Fruit fly (Drosophila melanogaster) whole organism, embryonic: ENCODE data around the gene Irbp18.
A peak's percentile ranks its signal among the peaks of the same experiment; 100 is the strongest.

Experiments
- B-H2 ChIP-seq: fragments of 200-800 bp; sonication (Bioruptor generic); optimal IDR thresholded peaks from 2 replicates; lab custom pipeline; 2018; ENCODE audit warnings: missing biosample characterization, mild to moderate bottlenecking, missing genetic modification characterization
- Bdp1 ChIP-seq: fragments of 200-800 bp; sonication (Bioruptor generic); optimal IDR thresholded peaks from 3 replicates; lab custom pipeline; 2016; ENCODE audit warnings: missing biosample characterization, missing genetic modification characterization
- BtbVII ChIP-seq: fragments of 200-800 bp; sonication (Bioruptor generic); optimal IDR thresholded peaks from 3 replicates; lab custom pipeline; 2017; ENCODE audit warnings: missing biosample characterization, mild to moderate bottlenecking, missing genetic modification characterization
- CG11696 ChIP-seq: fragments of 200-800 bp; sonication (Bioruptor generic); IDR thresholded peaks from 2 replicates; pipeline ENCODE4 v1.3.6; 2022; ENCODE audit warnings: missing biosample characterization, missing genetic modification characterization
- CG12104 ChIP-seq: fragments of 200-800 bp; sonication (Bioruptor generic); optimal IDR thresholded peaks from 3 replicates; lab custom pipeline; 2016; ENCODE audit warnings: missing biosample characterization, missing genetic modification characterization
- CG13287 ChIP-seq: fragments of 200-800 bp; sonication (Bioruptor generic); IDR thresholded peaks from 2 replicates; pipeline ENCODE4 v1.3.6; 2022; ENCODE audit warnings: missing biosample characterization, missing genetic modification characterization; ENCODE audit not compliant: partially characterized antibody
- CG13296 ChIP-seq: fragments of 200-800 bp; sonication (Bioruptor generic); optimal IDR thresholded peaks from 3 replicates; lab custom pipeline; 2018; ENCODE audit warnings: missing biosample characterization, mild to moderate bottlenecking, missing genetic modification characterization
- CG13624 ChIP-seq: fragments of 200-800 bp; sonication (Bioruptor generic); optimal IDR thresholded peaks from 2 replicates; lab custom pipeline; 2016; ENCODE audit warnings: missing biosample characterization, missing genetic modification characterization
- CG14441 ChIP-seq: fragments of 200-800 bp; sonication (Bioruptor generic); IDR thresholded peaks from 2 replicates; pipeline ENCODE4 v1.3.6; 2022; ENCODE audit warnings: missing biosample characterization, missing genetic modification characterization
- CG1792 ChIP-seq: fragments of 200-800 bp; sonication (Bioruptor generic); optimal IDR thresholded peaks from 2 replicates; lab custom pipeline; 2016; ENCODE audit warnings: missing biosample characterization, missing genetic modification characterization
- CG18011 ChIP-seq: fragments of 200-800 bp; sonication (Bioruptor generic); optimal IDR thresholded peaks from 2 replicates; lab custom pipeline; 2017; ENCODE audit warnings: missing biosample characterization, missing genetic modification characterization, mild to moderate bottlenecking, moderate library complexity, missing genotype
- CG18599 ChIP-seq: fragments of 200-800 bp; sonication (Bioruptor generic); optimal IDR thresholded peaks from 3 replicates; lab custom pipeline; 2017; ENCODE audit warnings: missing biosample characterization, missing genetic modification characterization, mild to moderate bottlenecking, moderate library complexity, missing genetic modification reagents
- CG2120 ChIP-seq: fragments of 200-800 bp; sonication (Bioruptor generic); optimal IDR thresholded peaks from 3 replicates; lab custom pipeline; 2016; ENCODE audit warnings: missing biosample characterization, missing genetic modification characterization
- CG2875 ChIP-seq: fragments of 200-800 bp; sonication (Bioruptor generic); optimal IDR thresholded peaks from 2 replicates; lab custom pipeline; 2017; ENCODE audit warnings: missing biosample characterization, mild to moderate bottlenecking, missing genetic modification characterization, missing genetic modification reagents
- CG31224 ChIP-seq: fragments of 200-800 bp; sonication (Bioruptor generic); IDR thresholded peaks from 2 replicates; pipeline ENCODE4 v1.3.6; 2022; ENCODE audit warnings: missing biosample characterization, missing genetic modification characterization
- CG3163 ChIP-seq: fragments of 200-800 bp; sonication (Bioruptor generic); optimal IDR thresholded peaks from 3 replicates; lab custom pipeline; 2016; ENCODE audit warnings: missing biosample characterization, missing genetic modification characterization
- CG6683 ChIP-seq: fragments of 200-800 bp; sonication (Bioruptor generic); optimal IDR thresholded peaks from 2 replicates; lab custom pipeline; 2017; ENCODE audit warnings: missing biosample characterization, mild to moderate bottlenecking, missing genetic modification characterization, missing genetic modification reagents
- CG8089 ChIP-seq: fragments of 200-800 bp; sonication (Bioruptor generic); optimal IDR thresholded peaks from 3 replicates; lab custom pipeline; 2016; ENCODE audit warnings: missing biosample characterization, missing genetic modification characterization
- Drgx ChIP-seq: fragments of 200-800 bp; sonication (Bioruptor generic); IDR thresholded peaks from 2 replicates; pipeline ENCODE4 v1.3.6; 2022; ENCODE audit warnings: missing biosample characterization, missing genetic modification characterization
- ERR ChIP-seq: fragments of 200-800 bp; sonication (Bioruptor generic); optimal IDR thresholded peaks from 2 replicates; lab custom pipeline; 2016; ENCODE audit warnings: missing biosample characterization, missing genetic modification characterization
- HHEX ChIP-seq: fragments of 200-800 bp; sonication (Bioruptor generic); optimal IDR thresholded peaks from 3 replicates; lab custom pipeline; 2017; ENCODE audit warnings: missing biosample characterization, mild to moderate bottlenecking, missing genetic modification characterization, missing genetic modification reagents
- Hand ChIP-seq: fragments of 200-800 bp; sonication (Bioruptor generic); optimal IDR thresholded peaks from 2 replicates; lab custom pipeline; 2017; ENCODE audit warnings: mild to moderate bottlenecking, missing biosample characterization, missing genetic modification reagents, missing genetic modification characterization
- HmgD ChIP-seq: fragments of 200-800 bp; sonication (Bioruptor generic); optimal IDR thresholded peaks from 3 replicates; lab custom pipeline; 2016; ENCODE audit warnings: missing biosample characterization, missing genetic modification characterization
- Hr78 ChIP-seq, 2 experiments: fragments of 200-800 bp in 1 of 2; fragments of >200 bp in 1 of 2; sonication (Bioruptor generic) in 1 of 2; optimal IDR thresholded peaks; 2 replicates each; lab custom pipeline; 2017 to 2019; ENCODE audit warnings: missing biosample characterization in 2 of 2, missing genetic modification characterization in 2 of 2, mild to moderate bottlenecking in 1 of 2, moderate library complexity in 1 of 2
- Lpt ChIP-seq: fragments of >200 bp; optimal IDR thresholded peaks from 2 replicates; lab custom pipeline; 2018; ENCODE audit warnings: missing biosample characterization, missing genetic modification characterization
- Stat92E ChIP-seq, 3 experiments: fragments of >200 bp in 2 of 3; fragments of 200-800 bp in 1 of 3; sonication (Bioruptor generic) in 1 of 3; optimal IDR thresholded peaks; 2 replicates each; lab custom pipeline; 2017 to 2019; ENCODE audit warnings: missing biosample characterization in 3 of 3, missing genetic modification characterization in 3 of 3, mild to moderate bottlenecking in 1 of 3, moderate library complexity in 1 of 3
- YL-1 ChIP-seq: fragments of 200-800 bp; sonication (Bioruptor generic); optimal IDR thresholded peaks from 3 replicates; lab custom pipeline; 2017; ENCODE audit warnings: missing biosample characterization, mild to moderate bottlenecking, missing genetic modification characterization
- amos ChIP-seq: fragments of 200-800 bp; sonication (Bioruptor generic); IDR thresholded peaks from 2 replicates; pipeline ENCODE4 v1.3.6; 2022; ENCODE audit warnings: missing biosample characterization, missing genetic modification characterization; ENCODE audit not compliant: partially characterized antibody
- aop ChIP-seq: fragments of 200-800 bp; sonication (Bioruptor generic); IDR thresholded peaks from 2 replicates; pipeline ENCODE4 v1.3.6; 2022; ENCODE audit warnings: missing biosample characterization, missing genetic modification characterization
- ara ChIP-seq: fragments of 200-800 bp; sonication (Bioruptor generic); IDR thresholded peaks from 2 replicates; pipeline ENCODE4 v1.3.6; 2022; ENCODE audit warnings: missing biosample characterization, missing genetic modification characterization
- ash1 ChIP-seq: fragments of 200-800 bp; sonication (Bioruptor generic); optimal IDR thresholded peaks from 2 replicates; lab custom pipeline; 2018; ENCODE audit warnings: missing biosample characterization, mild to moderate bottlenecking, missing genetic modification characterization
- bowl ChIP-seq: fragments of 200-800 bp; sonication (Bioruptor generic); IDR thresholded peaks from 2 replicates; pipeline ENCODE4 v1.3.6; 2022; ENCODE audit warnings: missing biosample characterization, missing genetic modification characterization
- br ChIP-seq: fragments of >200 bp; optimal IDR thresholded peaks from 2 replicates; lab custom pipeline; 2017
- ci ChIP-seq: fragments of 200-800 bp; sonication (Bioruptor generic); IDR thresholded peaks from 3 replicates; pipeline ENCODE4 v1.3.6; 2022; ENCODE audit warnings: missing biosample characterization, missing genetic modification characterization
- fd3F ChIP-seq: fragments of 200-800 bp; sonication (Bioruptor generic); optimal IDR thresholded peaks from 2 replicates; lab custom pipeline; 2018; ENCODE audit warnings: missing biosample characterization, mild to moderate bottlenecking, missing genetic modification characterization, moderate library complexity
- gcm2 ChIP-seq: fragments of 200-800 bp; sonication (Bioruptor generic); optimal IDR thresholded peaks from 2 replicates; lab custom pipeline; 2016; ENCODE audit warnings: missing biosample characterization, missing genetic modification characterization
- gem ChIP-seq: fragments of 200-800 bp; sonication (Bioruptor generic); optimal IDR thresholded peaks from 2 replicates; lab custom pipeline; 2019; ENCODE audit warnings: missing biosample characterization, mild to moderate bottlenecking, missing genetic modification characterization, moderate library complexity
- grau ChIP-seq: fragments of 200-800 bp; optimal IDR thresholded peaks from 3 replicates; lab custom pipeline; 2019; ENCODE audit warnings: missing biosample characterization, mild to moderate bottlenecking, missing genetic modification characterization, moderate library complexity
- gsb-n ChIP-seq: fragments of 200-800 bp; sonication (Bioruptor generic); optimal IDR thresholded peaks from 3 replicates; lab custom pipeline; 2018; ENCODE audit warnings: missing biosample characterization, mild to moderate bottlenecking, missing genetic modification characterization
- hth ChIP-seq: fragments of >200 bp; optimal IDR thresholded peaks from 2 replicates; lab custom pipeline; 2017; ENCODE audit warnings: inconsistent platforms
- insv ChIP-seq, 2 experiments: fragments of 200-800 bp; sonication (Bioruptor generic); optimal IDR thresholded peaks; 3 replicates each; lab custom pipeline; 2016 to 2018; ENCODE audit warnings: missing biosample characterization in 2 of 2, missing genetic modification characterization in 2 of 2
- peb ChIP-seq: fragments of 200-800 bp; sonication (Bioruptor generic); IDR thresholded peaks from 2 replicates; pipeline ENCODE4 v1.3.6; 2022; ENCODE audit warnings: missing biosample characterization, missing genetic modification characterization
- sens-2 ChIP-seq: fragments of 200-800 bp; sonication (Bioruptor generic); IDR thresholded peaks from 2 replicates; pipeline ENCODE4 v1.3.6; 2022; ENCODE audit warnings: missing biosample characterization, missing genetic modification characterization
- shn ChIP-seq: fragments of 200-800 bp; sonication (Bioruptor generic); optimal IDR thresholded peaks from 3 replicates; lab custom pipeline; 2016; ENCODE audit warnings: missing biosample characterization, missing genetic modification characterization
- trh ChIP-seq: fragments of 200-800 bp; sonication (Bioruptor generic); optimal IDR thresholded peaks from 2 replicates; lab custom pipeline; 2016; ENCODE audit warnings: missing biosample characterization, missing genetic modification characterization
- ttk ChIP-seq: fragments of 200-800 bp; sonication (Bioruptor generic); IDR thresholded peaks from 2 replicates; pipeline ENCODE4 v2.1.2; 2022; ENCODE audit warnings: missing biosample characterization, missing genetic modification characterization
- unpg ChIP-seq: fragments of 200-800 bp; sonication (Bioruptor generic); optimal IDR thresholded peaks from 3 replicates; lab custom pipeline; 2018; ENCODE audit warnings: missing biosample characterization, mild to moderate bottlenecking, missing genetic modification characterization, moderate library complexity
- wek ChIP-seq: fragments of 200-800 bp; sonication (Bioruptor generic); optimal IDR thresholded peaks from 3 replicates; lab custom pipeline; 2018; ENCODE audit warnings: missing biosample characterization, mild to moderate bottlenecking, missing genetic modification characterization, moderate library complexity
- zen ChIP-seq: fragments of 200-800 bp; sonication (Bioruptor generic); optimal IDR thresholded peaks from 3 replicates; lab custom pipeline; 2018; ENCODE audit warnings: missing biosample characterization, mild to moderate bottlenecking, missing genetic modification characterization, moderate library complexity

Irbp18 gene

DNA sequence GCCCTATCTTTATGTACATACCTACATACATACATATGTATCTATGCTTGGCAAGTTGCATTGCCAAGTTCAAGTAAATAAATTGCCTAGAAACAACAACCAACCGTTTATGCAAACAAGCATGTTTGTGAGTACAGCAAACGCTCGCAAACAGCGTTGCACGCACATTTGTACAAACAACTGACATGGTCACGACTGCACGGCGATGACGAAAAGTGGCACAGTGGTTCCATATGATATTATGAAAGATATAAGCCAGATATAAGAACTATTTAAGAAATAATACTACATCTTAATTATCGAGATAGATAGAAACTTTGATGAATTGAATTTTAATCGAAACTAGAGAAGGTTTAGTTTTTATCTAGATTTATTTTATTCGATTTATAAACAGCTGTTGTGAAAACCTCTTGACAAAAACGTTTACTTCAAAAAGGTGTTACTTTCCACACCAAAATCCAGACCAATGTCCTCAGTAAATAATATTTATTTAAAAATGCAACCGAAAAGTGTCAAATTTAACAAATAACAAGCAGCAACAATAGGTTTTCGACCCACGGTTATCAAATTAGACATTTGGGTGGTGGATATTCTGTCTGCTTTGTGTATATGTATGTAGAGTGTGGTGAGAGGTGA, 8.1 kb downstream of the Irbp18 start (continued):
- TF ChIP-seq CG1792 (GFP tag; lab: Kevin White, UChicago): peak; percentile 77
- peak; percentile 90 for TF ChIP-seq CG13296 (GFP tag; lab: Kevin White, UChicago)
- TF ChIP-seq CG3163 (GFP tag; lab: Kevin White, UChicago): peak; percentile 59
- TF ChIP-seq Bdp1 (GFP tag; lab: Kevin White, UChicago): peak; percentile 79
- peak; percentile 26 for TF ChIP-seq CG13624 (GFP tag; lab: Kevin White, UChicago)
- peak; percentile 76 for TF ChIP-seq trh (GFP tag; lab: Kevin White, UChicago)
- TF ChIP-seq amos (GFP tag; lab: Robert Waterston, UW): no peak
- peak; percentile 47 for TF ChIP-seq zen (tag; lab: Kevin White, UChicago)
- peak; percentile 75 for TF ChIP-seq fd3F (GFP tag; lab: Kevin White, UChicago)
- peak; percentile 87 for TF ChIP-seq CG12104 (GFP tag; lab: Kevin White, UChicago)
- TF ChIP-seq br: no peak
- TF ChIP-seq Hr78 (GFP tag; optimal IDR thresholded peaks at IDR 0.05; lab: Kevin White, UChicago): peak in 1 of 2 experiments; percentile 87
- peak; percentile 87 for TF ChIP-seq ara (GFP tag; lab: Robert Waterston, UW)
- peak; percentile 63 for TF ChIP-seq sens-2 (GFP tag; lab: Robert Waterston, UW)
- TF ChIP-seq unpg (GFP tag; lab: Kevin White, UChicago): peak; percentile 86
- 0 out of 2 replicates have a peak, but pooled peaks have one; percentile 32 for TF ChIP-seq CG31224 (GFP tag; lab: Robert Waterston, UW)
- TF ChIP-seq CG11696 (GFP tag; lab: Robert Waterston, UW): peak; percentile 46
- TF ChIP-seq B-H2 (GFP tag; lab: Kevin White, UChicago): no peak
- peak; percentile 76 for TF ChIP-seq CG2120
- TF ChIP-seq HHEX (GFP tag; lab: Kevin White, UChicago): peak; percentile 87
- no peak for TF ChIP-seq ERR (GFP tag; lab: Kevin White, UChicago)
- peak; percentile 22; the same call in 1 of the 2 replicates for TF ChIP-seq aop (GFP tag; lab: Robert Waterston, UW)
- no peak for TF ChIP-seq hth (lab: Kevin White, UChicago)
- TF ChIP-seq CG8089 (GFP tag; lab: Kevin White, UChicago): peak; percentile 69
- peak; percentile 85 for TF ChIP-seq gsb-n
- TF ChIP-seq bowl: no peak
- peak in 1 of 2 experiments; percentile 62 for TF ChIP-seq insv (GFP tag; optimal IDR thresholded peaks at IDR 0.05; lab: Kevin White, UChicago)
- peak in 1 of 3 experiments; percentile 87 for TF ChIP-seq Stat92E (GFP tag; optimal IDR thresholded peaks at IDR 0.05; lab: Kevin White, UChicago)
- peak; percentile 81 for TF ChIP-seq YL-1
- TF ChIP-seq wek (GFP tag; lab: Kevin White, UChicago): peak; percentile 78
- TF ChIP-seq peb (GFP tag; lab: Robert Waterston, UW): peak; percentile 39; the same call in 1 of the 2 replicates
- TF ChIP-seq CG13287 (GFP tag; lab: Robert Waterston, UW): peak; percentile 47; the same call in 1 of the 2 replicates
- TF ChIP-seq Drgx (GFP tag; lab: Robert Waterston, UW): peak; percentile 79
- TF ChIP-seq CG2875 (GFP tag; lab: Kevin White, UChicago): peak; percentile 90
- peak; percentile 96 for TF ChIP-seq gem (tag; lab: Kevin White, UChicago)
- peak; percentile 88 for TF ChIP-seq ci (GFP tag; lab: Robert Waterston, UW)
- peak; percentile 67 for TF ChIP-seq shn (GFP tag; lab: Kevin White, UChicago)
- TF ChIP-seq CG14441 (GFP tag; lab: Robert Waterston, UW): peak; percentile 73; the same call in 1 of the 2 replicates
- TF ChIP-seq Lpt (GFP tag; lab: Kevin White, UChicago): no peak
- peak; percentile 85 for TF ChIP-seq CG18599 (GFP tag; lab: Kevin White, UChicago)
- peak; percentile 61 for TF ChIP-seq ash1 (GFP tag; lab: Kevin White, UChicago)
- no peak for TF ChIP-seq HmgD
- TF ChIP-seq ttk (GFP tag; lab: Robert Waterston, UW): peak; percentile 57
- peak; percentile 77 for TF ChIP-seq CG18011 (GFP tag; lab: Kevin White, UChicago)
- TF ChIP-seq BtbVII (GFP tag; lab: Kevin White, UChicago): peak; percentile 78
- TF ChIP-seq grau (tag; lab: Kevin White, UChicago): peak; percentile 92
- peak; percentile 82 for TF ChIP-seq CG6683 (GFP tag; lab: Kevin White, UChicago)
- TF ChIP-seq Hand (GFP tag; lab: Kevin White, UChicago): peak; percentile 82
- peak; percentile 91 for TF ChIP-seq gcm2
